Fruit fly (Drosophila melanogaster) whole organism, embryonic: ENCODE results near the gene Prx3.
A peak's percentile ranks its signal among the peaks of the same experiment; 100 is the strongest.

Experiments
- Bdp1 ChIP-seq: fragments of 200-800 bp; sonication (Bioruptor generic); optimal IDR thresholded peaks from 3 replicates; lab custom pipeline; 2016; ENCODE audit warnings: missing biosample characterization, missing genetic modification characterization
- CG10274 ChIP-seq: fragments of 200-800 bp; sonication (Bioruptor generic); optimal IDR thresholded peaks from 3 replicates; lab custom pipeline; 2017; ENCODE audit warnings: missing biosample characterization, mild to moderate bottlenecking, missing genetic modification characterization
- CG10565 ChIP-seq: fragments of 200-800 bp; sonication (Bioruptor generic); optimal IDR thresholded peaks from 3 replicates; lab custom pipeline; 2016; ENCODE audit warnings: missing biosample characterization, mild to moderate bottlenecking, missing genetic modification characterization
- CG11247 ChIP-seq: fragments of 200-800 bp; sonication (Bioruptor generic); IDR thresholded peaks from 2 replicates; pipeline ENCODE4 v1.3.6; 2022; ENCODE audit warnings: missing biosample characterization, missing genetic modification characterization
- CG11560 ChIP-seq: fragments of 200-800 bp; sonication (Bioruptor generic); IDR thresholded peaks from 3 replicates; pipeline ENCODE4 v1.3.6; 2022; ENCODE audit warnings: missing biosample characterization, missing genetic modification characterization
- CG13424 ChIP-seq: fragments of 200-800 bp; sonication (Bioruptor generic); optimal IDR thresholded peaks from 2 replicates; lab custom pipeline; 2019; ENCODE audit warnings: missing biosample characterization, mild to moderate bottlenecking, missing genetic modification characterization, moderate library complexity
- CG17802 ChIP-seq: fragments of 200-800 bp; sonication (Bioruptor generic); optimal IDR thresholded peaks from 2 replicates; lab custom pipeline; 2018; ENCODE audit warnings: missing biosample characterization, mild to moderate bottlenecking, missing genetic modification characterization, moderate library complexity
- CG18262 ChIP-seq: fragments of 200-800 bp; optimal IDR thresholded peaks from 3 replicates; lab custom pipeline; 2019; ENCODE audit warnings: missing biosample characterization, mild to moderate bottlenecking, missing genetic modification characterization, moderate library complexity
- CG33213 ChIP-seq: fragments of 200-800 bp; sonication (Bioruptor generic); optimal IDR thresholded peaks from 3 replicates; lab custom pipeline; 2016; ENCODE audit warnings: missing biosample characterization, missing genetic modification characterization
- CG43689 ChIP-seq: fragments of 200-800 bp; sonication (Bioruptor generic); IDR thresholded peaks from 2 replicates; pipeline ENCODE4 v1.3.6; 2022; ENCODE audit warnings: missing biosample characterization, missing genetic modification characterization
- CG5180 ChIP-seq: fragments of 200-800 bp; sonication (Bioruptor generic); optimal IDR thresholded peaks from 3 replicates; lab custom pipeline; 2017; ENCODE audit warnings: missing biosample characterization, missing genetic modification characterization, mild to moderate bottlenecking, moderate library complexity, missing genetic modification reagents
- CG5245 ChIP-seq: fragments of 200-800 bp; sonication (Bioruptor generic); optimal IDR thresholded peaks from 3 replicates; lab custom pipeline; 2016; ENCODE audit warnings: missing biosample characterization, missing genetic modification characterization
- CG6689 ChIP-seq: fragments of 200-800 bp; sonication (Bioruptor generic); IDR thresholded peaks from 2 replicates; pipeline ENCODE4 v1.3.6; 2022; ENCODE audit warnings: missing biosample characterization, missing genetic modification characterization
- CG6854 ChIP-seq: fragments of 200-800 bp; sonication (Bioruptor generic); optimal IDR thresholded peaks from 3 replicates; lab custom pipeline; 2017; ENCODE audit warnings: missing biosample characterization, mild to moderate bottlenecking, missing genetic modification characterization
- CG7357 ChIP-seq: fragments of 200-800 bp; sonication (Bioruptor generic); IDR thresholded peaks from 3 replicates; pipeline ENCODE4 v1.3.6; 2022; ENCODE audit warnings: missing biosample characterization, missing genetic modification characterization
- D19A ChIP-seq: fragments of 200-800 bp; optimal IDR thresholded peaks from 3 replicates; lab custom pipeline; 2019; ENCODE audit warnings: missing biosample characterization, mild to moderate bottlenecking, missing genetic modification characterization, moderate library complexity
- Dbx ChIP-seq: fragments of 200-800 bp; sonication (Bioruptor generic); IDR thresholded peaks from 3 replicates; pipeline ENCODE4 v1.3.6; 2022; ENCODE audit warnings: missing biosample characterization, missing genetic modification characterization
- Doc3 ChIP-seq: fragments of 200-800 bp; sonication (Bioruptor generic); IDR thresholded peaks from 3 replicates; pipeline ENCODE4 v1.3.6; 2022; ENCODE audit warnings: missing biosample characterization, missing genetic modification characterization; ENCODE audit not compliant: partially characterized antibody
- Dref ChIP-seq: fragments of 200-800 bp; sonication (Bioruptor generic); IDR thresholded peaks from 2 replicates; pipeline ENCODE4 v1.3.6; 2022; ENCODE audit warnings: missing biosample characterization, missing genetic modification characterization
- Ets65A ChIP-seq: fragments of 200-800 bp; sonication (Bioruptor generic); peaks from one replicate; lab custom pipeline; 2016; ENCODE audit warnings: missing biosample characterization, missing genetic modification characterization
- GATAe ChIP-seq: fragments of 200-800 bp; sonication (Bioruptor generic); conservative IDR thresholded peaks from 2 replicates; pipeline ENCODE4 v1.3.6; 2022; ENCODE audit warnings: missing biosample characterization, missing genetic modification characterization
- H15 ChIP-seq: fragments of 200-800 bp; sonication (Bioruptor generic); IDR thresholded peaks from 3 replicates; pipeline ENCODE4 v1.3.6; 2022; ENCODE audit warnings: missing biosample characterization, missing genetic modification characterization
- Hand ChIP-seq: fragments of 200-800 bp; sonication (Bioruptor generic); optimal IDR thresholded peaks from 2 replicates; lab custom pipeline; 2017; ENCODE audit warnings: mild to moderate bottlenecking, missing biosample characterization, missing genetic modification reagents, missing genetic modification characterization
- Hey ChIP-seq: fragments of 200-800 bp; sonication (Bioruptor generic); optimal IDR thresholded peaks from 3 replicates; lab custom pipeline; 2018; ENCODE audit warnings: missing biosample characterization, mild to moderate bottlenecking, missing genetic modification characterization
- Hmr ChIP-seq: fragments of 200-800 bp; sonication (Bioruptor generic); optimal IDR thresholded peaks from 3 replicates; lab custom pipeline; 2017; ENCODE audit warnings: mild to moderate bottlenecking, missing biosample characterization, missing genetic modification reagents, missing genetic modification characterization
- Lim3 ChIP-seq: fragments of 200-800 bp; sonication (Bioruptor generic); IDR thresholded peaks from 2 replicates; pipeline ENCODE4 v1.3.6; 2022; ENCODE audit warnings: missing biosample characterization, missing genetic modification characterization
- Max ChIP-seq: fragments of 200-800 bp; sonication (Bioruptor generic); optimal IDR thresholded peaks from 2 replicates; lab custom pipeline; 2016; ENCODE audit warnings: missing biosample characterization, mild to moderate bottlenecking, missing genetic modification characterization
- NFAT ChIP-seq: fragments of 200-800 bp; sonication (Bioruptor generic); IDR thresholded peaks from 2 replicates; pipeline ENCODE4 v1.3.6; 2022; ENCODE audit warnings: missing biosample characterization, missing genetic modification characterization
- Neu2 ChIP-seq: fragments of 200-800 bp; sonication (Bioruptor generic); optimal IDR thresholded peaks from 3 replicates; lab custom pipeline; 2016; ENCODE audit warnings: missing biosample characterization, missing genetic modification characterization, borderline replicate concordance
- Ptx1 ChIP-seq: fragments of 200-800 bp; sonication (Bioruptor generic); IDR thresholded peaks from 2 replicates; pipeline ENCODE4 v1.3.6; 2022; ENCODE audit warnings: missing biosample characterization, missing genetic modification characterization
- Six4 ChIP-seq: fragments of 200-800 bp; sonication (Bioruptor generic); optimal IDR thresholded peaks from 2 replicates; lab custom pipeline; 2016; ENCODE audit warnings: missing biosample characterization, missing genetic modification characterization
- Stat92E ChIP-seq, 3 experiments: fragments of >200 bp in 2 of 3; fragments of 200-800 bp in 1 of 3; sonication (Bioruptor generic) in 1 of 3; optimal IDR thresholded peaks; 2 replicates each; lab custom pipeline; 2017 to 2019; ENCODE audit warnings: missing biosample characterization in 3 of 3, missing genetic modification characterization in 3 of 3, mild to moderate bottlenecking in 1 of 3, moderate library complexity in 1 of 3
- Taf1 ChIP-seq: fragments of 200-800 bp; sonication (Bioruptor generic); IDR thresholded peaks from 2 replicates; pipeline ENCODE4 v1.3.6; 2022; ENCODE audit warnings: missing biosample characterization, missing genetic modification characterization
- al ChIP-seq: fragments of 200-800 bp; sonication (Bioruptor generic); IDR thresholded peaks from 2 replicates; pipeline ENCODE4 v1.3.6; 2022; ENCODE audit warnings: missing biosample characterization, missing genetic modification characterization
- ara ChIP-seq: fragments of 200-800 bp; sonication (Bioruptor generic); IDR thresholded peaks from 2 replicates; pipeline ENCODE4 v1.3.6; 2022; ENCODE audit warnings: missing biosample characterization, missing genetic modification characterization
- bowl ChIP-seq: fragments of 200-800 bp; sonication (Bioruptor generic); IDR thresholded peaks from 2 replicates; pipeline ENCODE4 v1.3.6; 2022; ENCODE audit warnings: missing biosample characterization, missing genetic modification characterization
- cato ChIP-seq: fragments of 200-800 bp; sonication (Bioruptor generic); optimal IDR thresholded peaks from 2 replicates; lab custom pipeline; 2016; ENCODE audit warnings: missing biosample characterization, missing genetic modification characterization, borderline replicate concordance
- corto ChIP-seq: fragments of 200-800 bp; sonication (Bioruptor generic); optimal IDR thresholded peaks from 2 replicates; lab custom pipeline; 2016; ENCODE audit warnings: missing biosample characterization, mild to moderate bottlenecking, missing genetic modification characterization, moderate library complexity
- cwo ChIP-seq: fragments of 200-800 bp; sonication (Bioruptor generic); optimal IDR thresholded peaks from 3 replicates; lab custom pipeline; 2017; ENCODE audit warnings: missing biosample characterization, missing genetic modification characterization, mild to moderate bottlenecking, moderate library complexity, missing genetic modification reagents
- dysf ChIP-seq: fragments of 200-800 bp; sonication (Bioruptor generic); IDR thresholded peaks from 3 replicates; pipeline ENCODE4 v1.3.6; 2022; ENCODE audit warnings: missing biosample characterization, missing genetic modification characterization
- emc ChIP-seq: fragments of 200-800 bp; sonication (Bioruptor generic); optimal IDR thresholded peaks from 2 replicates; lab custom pipeline; 2016; ENCODE audit warnings: missing biosample characterization, missing genetic modification characterization
- exex ChIP-seq: fragments of 200-800 bp; sonication (Bioruptor generic); optimal IDR thresholded peaks from 4 replicates; lab custom pipeline; 2018; ENCODE audit warnings: missing biosample characterization, mild to moderate bottlenecking, missing genetic modification characterization, moderate library complexity
- gcm2 ChIP-seq: fragments of 200-800 bp; sonication (Bioruptor generic); optimal IDR thresholded peaks from 2 replicates; lab custom pipeline; 2016; ENCODE audit warnings: missing biosample characterization, missing genetic modification characterization
- her ChIP-seq: fragments of 200-800 bp; sonication (Bioruptor generic); optimal IDR thresholded peaks from 2 replicates; lab custom pipeline; 2016; ENCODE audit warnings: missing biosample characterization, missing genetic modification characterization
- mam ChIP-seq: fragments of 200-800 bp; sonication (Bioruptor generic); optimal IDR thresholded peaks from 3 replicates; lab custom pipeline; 2016; ENCODE audit warnings: missing biosample characterization, missing genetic modification characterization
- phol ChIP-seq: fragments of 200-800 bp; sonication (Bioruptor generic); optimal IDR thresholded peaks from 3 replicates; lab custom pipeline; 2018; ENCODE audit warnings: missing biosample characterization, mild to moderate bottlenecking, missing genetic modification characterization, moderate library complexity
- row ChIP-seq: fragments of 200-800 bp; sonication (Bioruptor generic); IDR thresholded peaks from 3 replicates; pipeline ENCODE4 v1.3.6; 2022; ENCODE audit warnings: missing biosample characterization, missing genetic modification characterization
- sens ChIP-seq: fragments of 200-800 bp; sonication (Bioruptor generic); peaks from one replicate; lab custom pipeline; 2016; ENCODE audit warnings: missing biosample characterization, missing genetic modification characterization
- sob ChIP-seq: fragments of 200-800 bp; sonication (Bioruptor generic); IDR thresholded peaks from 2 replicates; pipeline ENCODE4 v1.3.6; 2022; ENCODE audit warnings: missing biosample characterization, missing genetic modification characterization
- tap ChIP-seq: fragments of 200-800 bp; optimal IDR thresholded peaks from 3 replicates; lab custom pipeline; 2019; ENCODE audit warnings: missing biosample characterization, mild to moderate bottlenecking, missing genetic modification characterization, moderate library complexity
- tll ChIP-seq, 2 experiments: fragments of 200-800 bp in 1 of 2; fragments of >200 bp in 1 of 2; sonication (Bioruptor generic) in 1 of 2; optimal IDR thresholded peaks; 2 replicates each; lab custom pipeline; 2017 to 2019; ENCODE audit warnings: missing biosample characterization in 2 of 2, missing genetic modification characterization in 2 of 2, mild to moderate bottlenecking in 1 of 2, moderate library complexity in 1 of 2
- usp ChIP-seq: fragments of >200 bp; optimal IDR thresholded peaks from 2 replicates; lab custom pipeline; 2017; ENCODE audit warnings: missing biosample characterization, missing genetic modification characterization
- vfl ChIP-seq: fragments of 200-800 bp; sonication (Bioruptor generic); optimal IDR thresholded peaks from 2 replicates; lab custom pipeline; 2016; ENCODE audit warnings: missing biosample characterization, missing genetic modification characterization

Prx3 gene

dm6 chr3R:17501108-17501507 is 45.2 kb downstream of the Prx3 start (continued):
- TF ChIP-seq Taf1 (GFP tag; lab: Robert Waterston, UW) (no peak), emc (GFP tag; lab: Kevin White, UChicago) (no peak), CG6689 (no peak), CG11247 (GFP tag; lab: Robert Waterston, UW) (no peak), Six4 (no peak), Ets65A (peak; percentile 68), CG6854 (GFP tag; lab: Kevin White, UChicago) (no peak), NFAT (no peak), CG5245 (GFP tag; lab: Kevin White, UChicago) (no peak), Hmr (no peak), gcm2 (GFP tag; lab: Kevin White, UChicago) (no peak), cwo (no peak), CG10274 (GFP tag; lab: Kevin White, UChicago) (no peak), Doc3 (GFP tag; lab: Robert Waterston, UW) (no peak), CG18262 (tag; lab: Kevin White, UChicago) (no peak), usp (no peak), CG43689 (GFP tag; lab: Robert Waterston, UW) (no peak), H15 (GFP tag; lab: Robert Waterston, UW) (no peak), Stat92E (GFP tag; optimal IDR thresholded peaks at IDR 0.05; lab: Kevin White, UChicago) (no peak), row (GFP tag; lab: Robert Waterston, UW) (peak; percentile 30; the same call in 1 of the 3 replicates), corto (GFP tag; lab: Kevin White, UChicago) (peak; percentile 17), CG13424 (tag; lab: Kevin White, UChicago) (no peak), tll (GFP tag; optimal IDR thresholded peaks at IDR 0.05; lab: Kevin White, UChicago) (no peak), CG10565 (GFP tag; lab: Kevin White, UChicago) (no peak), CG5180 (GFP tag; lab: Kevin White, UChicago) (no peak), Dref (no peak), exex (tag; lab: Kevin White, UChicago) (no peak), Dbx (GFP tag; lab: Robert Waterston, UW) (no peak), Neu2 (GFP tag; lab: Kevin White, UChicago) (no peak), CG33213 (no peak), sob (GFP tag; lab: Robert Waterston, UW) (no peak), Hand (GFP tag; lab: Kevin White, UChicago) (no peak), Hey (tag; lab: Kevin White, UChicago) (no peak), mam (GFP tag; lab: Kevin White, UChicago) (no peak), Ptx1 (GFP tag; lab: Robert Waterston, UW) (peak; percentile 34; the same call in 1 of the 2 replicates), Max (GFP tag; lab: Kevin White, UChicago) (no peak), dysf (no peak), al (GFP tag; lab: Robert Waterston, UW) (no peak), Bdp1 (GFP tag; lab: Kevin White, UChicago) (no peak), her (GFP tag; lab: Kevin White, UChicago) (no peak), CG7357 (peak; percentile 9; the same call in 1 of the 3 replicates), cato (no peak), sens (peak; percentile 31), CG17802 (tag; lab: Kevin White, UChicago) (no peak), D19A (tag; lab: Kevin White, UChicago) (no peak), bowl (no peak), Lim3 (GFP tag; lab: Robert Waterston, UW) (no peak), GATAe (GFP tag; lab: Robert Waterston, UW) (no peak), tap (tag; lab: Kevin White, UChicago) (no peak), phol (no peak), ara (GFP tag; lab: Robert Waterston, UW) (no peak), vfl (GFP tag; lab: Kevin White, UChicago) (no peak), CG11560 (tag; lab: Robert Waterston, UW) (no peak)
